Fruit fly (Drosophila melanogaster) whole organism, embryonic: ENCODE measurements around the gene CG5910.

ENCODE experiments used
- B-H1 ChIP-seq: fragments of 200-800 bp; sonication (Bioruptor generic); IDR thresholded peaks from 3 replicates; pipeline ENCODE4 v1.3.6; 2022; ENCODE audit warnings: missing biosample characterization, missing genetic modification characterization
- CG10267 ChIP-seq: fragments of 200-800 bp; sonication (Bioruptor generic); optimal IDR thresholded peaks from 2 replicates; lab custom pipeline; 2018; ENCODE audit warnings: missing biosample characterization, mild to moderate bottlenecking, missing genetic modification characterization, moderate library complexity
- CG11695 ChIP-seq: fragments of 200-800 bp; sonication (Bioruptor generic); IDR thresholded peaks from 3 replicates; pipeline ENCODE4 v1.3.6; 2022; ENCODE audit warnings: missing biosample characterization, missing genetic modification characterization
- CG12071 ChIP-seq: fragments of 200-800 bp; sonication (Bioruptor generic); optimal IDR thresholded peaks from 3 replicates; lab custom pipeline; 2018; ENCODE audit warnings: missing biosample characterization, mild to moderate bottlenecking, missing genetic modification characterization
- CG12219 ChIP-seq: fragments of 200-800 bp; sonication (Bioruptor generic); optimal IDR thresholded peaks from 3 replicates; lab custom pipeline; 2018; ENCODE audit warnings: missing biosample characterization, mild to moderate bottlenecking, missing genetic modification characterization
- CG12942 ChIP-seq: fragments of 200-800 bp; sonication (Bioruptor generic); optimal IDR thresholded peaks from 3 replicates; lab custom pipeline; 2016; ENCODE audit warnings: missing biosample characterization, missing genetic modification characterization
- CG13424 ChIP-seq: fragments of 200-800 bp; sonication (Bioruptor generic); optimal IDR thresholded peaks from 2 replicates; lab custom pipeline; 2019; ENCODE audit warnings: missing biosample characterization, mild to moderate bottlenecking, missing genetic modification characterization, moderate library complexity
- CG13624 ChIP-seq: fragments of 200-800 bp; sonication (Bioruptor generic); optimal IDR thresholded peaks from 2 replicates; lab custom pipeline; 2016; ENCODE audit warnings: missing biosample characterization, missing genetic modification characterization
- CG15269 ChIP-seq: fragments of 200-800 bp; sonication (Bioruptor generic); optimal IDR thresholded peaks from 2 replicates; lab custom pipeline; 2018; ENCODE audit warnings: missing biosample characterization, mild to moderate bottlenecking, missing genetic modification characterization, moderate library complexity
- CG1529 ChIP-seq: fragments of 200-800 bp; sonication (Bioruptor generic); optimal IDR thresholded peaks from 3 replicates; lab custom pipeline; 2018; ENCODE audit warnings: missing biosample characterization, missing genetic modification characterization
- CG16779 ChIP-seq: fragments of 200-800 bp; sonication (Bioruptor generic); IDR thresholded peaks from 2 replicates; pipeline ENCODE4 v1.3.6; 2022; ENCODE audit warnings: missing biosample characterization, missing genetic modification characterization
- CG16863 ChIP-seq: fragments of 200-800 bp; sonication (Bioruptor generic); optimal IDR thresholded peaks from 3 replicates; lab custom pipeline; 2016; ENCODE audit warnings: missing biosample characterization, missing genetic modification characterization
- CG17568 ChIP-seq: fragments of 200-800 bp; sonication (Bioruptor generic); optimal IDR thresholded peaks from 2 replicates; lab custom pipeline; 2018; ENCODE audit warnings: missing biosample characterization, mild to moderate bottlenecking, missing genetic modification characterization, moderate library complexity
- CG17912 ChIP-seq: fragments of 200-800 bp; sonication (Bioruptor generic); optimal IDR thresholded peaks from 2 replicates; lab custom pipeline; 2018; ENCODE audit warnings: missing biosample characterization, mild to moderate bottlenecking, missing genetic modification characterization
- CG1792 ChIP-seq: fragments of 200-800 bp; sonication (Bioruptor generic); optimal IDR thresholded peaks from 2 replicates; lab custom pipeline; 2016; ENCODE audit warnings: missing biosample characterization, missing genetic modification characterization
- CG18599 ChIP-seq: fragments of 200-800 bp; sonication (Bioruptor generic); optimal IDR thresholded peaks from 3 replicates; lab custom pipeline; 2017; ENCODE audit warnings: missing biosample characterization, missing genetic modification characterization, mild to moderate bottlenecking, moderate library complexity, missing genetic modification reagents
- CG18619 ChIP-seq: fragments of 200-800 bp; sonication (Bioruptor generic); optimal IDR thresholded peaks from 3 replicates; lab custom pipeline; 2017; ENCODE audit warnings: missing biosample characterization, mild to moderate bottlenecking, missing genetic modification characterization
- CG30431 ChIP-seq: fragments of 200-800 bp; sonication (Bioruptor generic); optimal IDR thresholded peaks from 2 replicates; lab custom pipeline; 2017; ENCODE audit warnings: missing biosample characterization, missing genetic modification characterization
- CG3838 ChIP-seq: fragments of 200-800 bp; sonication (Bioruptor generic); optimal IDR thresholded peaks from 3 replicates; lab custom pipeline; 2016; ENCODE audit warnings: missing biosample characterization, missing genetic modification characterization
- CG4360 ChIP-seq: fragments of 200-800 bp; sonication (Bioruptor generic); IDR thresholded peaks from 2 replicates; pipeline ENCODE4 v1.3.6; 2022; ENCODE audit warnings: missing biosample characterization, missing genetic modification characterization
- CG6765 ChIP-seq: fragments of 200-800 bp; sonication (Bioruptor generic); optimal IDR thresholded peaks from 3 replicates; lab custom pipeline; 2017; ENCODE audit warnings: missing biosample characterization, mild to moderate bottlenecking, missing genetic modification characterization
- CG6813 ChIP-seq: fragments of 200-800 bp; sonication (Bioruptor generic); optimal IDR thresholded peaks from 2 replicates; lab custom pipeline; 2017; ENCODE audit warnings: missing biosample characterization, missing genetic modification characterization, mild to moderate bottlenecking, moderate library complexity, missing genetic modification reagents
- CG9727 ChIP-seq: fragments of 200-800 bp; sonication (Bioruptor generic); optimal IDR thresholded peaks from 3 replicates; lab custom pipeline; 2017; ENCODE audit warnings: missing biosample characterization, mild to moderate bottlenecking, missing genetic modification characterization
- D19A ChIP-seq: fragments of 200-800 bp; optimal IDR thresholded peaks from 3 replicates; lab custom pipeline; 2019; ENCODE audit warnings: missing biosample characterization, mild to moderate bottlenecking, missing genetic modification characterization, moderate library complexity
- Ets65A ChIP-seq: fragments of 200-800 bp; sonication (Bioruptor generic); peaks from one replicate; lab custom pipeline; 2016; ENCODE audit warnings: missing biosample characterization, missing genetic modification characterization
- Ets97D ChIP-seq: fragments of 200-800 bp; sonication (Bioruptor generic); optimal IDR thresholded peaks from 3 replicates; lab custom pipeline; 2016; ENCODE audit warnings: missing biosample characterization, missing genetic modification characterization
- HHEX ChIP-seq: fragments of 200-800 bp; sonication (Bioruptor generic); optimal IDR thresholded peaks from 3 replicates; lab custom pipeline; 2017; ENCODE audit warnings: missing biosample characterization, mild to moderate bottlenecking, missing genetic modification characterization, missing genetic modification reagents
- Jarid2 ChIP-seq: fragments of 200-800 bp; sonication (Bioruptor generic); optimal IDR thresholded peaks from 3 replicates; lab custom pipeline; 2017; ENCODE audit warnings: mild to moderate bottlenecking, missing biosample characterization, missing genetic modification reagents, missing genetic modification characterization
- Myb ChIP-seq: fragments of 200-800 bp; sonication (Bioruptor generic); optimal IDR thresholded peaks from 2 replicates; lab custom pipeline; 2016; ENCODE audit warnings: missing biosample characterization, missing genetic modification characterization
- Pdp1 ChIP-seq, 2 experiments: fragments of 200-800 bp; sonication (Bioruptor generic); optimal IDR thresholded peaks; 3 replicates each; lab custom pipeline; 2016; ENCODE audit warnings: missing biosample characterization in 2 of 2, missing genetic modification characterization in 2 of 2, mild to moderate bottlenecking in 1 of 2, moderate library complexity in 1 of 2
- Tbp ChIP-seq: fragments of >200 bp; optimal IDR thresholded peaks from 2 replicates; lab custom pipeline; 2018; ENCODE audit warnings: missing biosample characterization, missing genetic modification characterization
- Trl ChIP-seq, 3 experiments: fragments of >200 bp in 2 of 3; fragments of 200-800 bp in 1 of 3; sonication (Bioruptor generic) in 1 of 3; optimal IDR thresholded peaks; 2 replicates in 1 of 3; 3 replicates in 2 of 3; lab custom pipeline; 2016 to 2017; ENCODE audit warnings: missing biosample characterization in 1 of 3, missing genetic modification characterization in 1 of 3
- Xrp1 ChIP-seq: fragments of 200-800 bp; sonication (Bioruptor generic); IDR thresholded peaks from 2 replicates; pipeline ENCODE4 v1.3.6; 2022; ENCODE audit warnings: missing biosample characterization, missing genetic modification characterization
- bigmax ChIP-seq: fragments of 200-800 bp; sonication (Bioruptor generic); optimal IDR thresholded peaks from 2 replicates; lab custom pipeline; 2018; ENCODE audit warnings: missing biosample characterization, mild to moderate bottlenecking, missing genetic modification characterization
- dan ChIP-seq: fragments of 200-800 bp; sonication (Bioruptor generic); IDR thresholded peaks from 2 replicates; pipeline ENCODE4 v1.3.6; 2022; ENCODE audit warnings: missing biosample characterization, missing genetic modification characterization
- dmrt99B ChIP-seq: fragments of 200-800 bp; sonication (Bioruptor generic); optimal IDR thresholded peaks from 2 replicates; lab custom pipeline; 2018; ENCODE audit warnings: missing biosample characterization, mild to moderate bottlenecking, missing genetic modification characterization, moderate library complexity
- fd3F ChIP-seq: fragments of 200-800 bp; sonication (Bioruptor generic); optimal IDR thresholded peaks from 2 replicates; lab custom pipeline; 2018; ENCODE audit warnings: missing biosample characterization, mild to moderate bottlenecking, missing genetic modification characterization, moderate library complexity
- gem ChIP-seq: fragments of 200-800 bp; sonication (Bioruptor generic); optimal IDR thresholded peaks from 2 replicates; lab custom pipeline; 2019; ENCODE audit warnings: missing biosample characterization, mild to moderate bottlenecking, missing genetic modification characterization, moderate library complexity
- gfzf ChIP-seq: fragments of 200-800 bp; sonication (Bioruptor generic); optimal IDR thresholded peaks from 2 replicates; lab custom pipeline; 2016; ENCODE audit warnings: missing biosample characterization, mild to moderate bottlenecking, missing genetic modification characterization, moderate library complexity
- grau ChIP-seq: fragments of 200-800 bp; optimal IDR thresholded peaks from 3 replicates; lab custom pipeline; 2019; ENCODE audit warnings: missing biosample characterization, mild to moderate bottlenecking, missing genetic modification characterization, moderate library complexity
- gsb-n ChIP-seq: fragments of 200-800 bp; sonication (Bioruptor generic); optimal IDR thresholded peaks from 3 replicates; lab custom pipeline; 2018; ENCODE audit warnings: missing biosample characterization, mild to moderate bottlenecking, missing genetic modification characterization
- klu ChIP-seq: fragments of 200-800 bp; sonication (Bioruptor generic); IDR thresholded peaks from 2 replicates; pipeline ENCODE4 v1.3.6; 2022; ENCODE audit warnings: missing biosample characterization, missing genetic modification characterization
- lab ChIP-seq: fragments of 200-800 bp; sonication (Bioruptor generic); optimal IDR thresholded peaks from 3 replicates; lab custom pipeline; 2017; ENCODE audit warnings: missing biosample characterization, missing genetic modification characterization, mild to moderate bottlenecking, moderate library complexity, missing genetic modification reagents
- otp ChIP-seq: fragments of 200-800 bp; sonication (Bioruptor generic); IDR thresholded peaks from 3 replicates; pipeline ENCODE4, ENCODE4 v1.3.6; 2022; ENCODE audit warnings: missing biosample characterization, missing genetic modification characterization
- peb ChIP-seq: fragments of 200-800 bp; sonication (Bioruptor generic); IDR thresholded peaks from 2 replicates; pipeline ENCODE4 v1.3.6; 2022; ENCODE audit warnings: missing biosample characterization, missing genetic modification characterization
- sima ChIP-seq: fragments of 200-800 bp; sonication (Bioruptor generic); optimal IDR thresholded peaks from 2 replicates; lab custom pipeline; 2016; ENCODE audit warnings: missing biosample characterization, missing genetic modification characterization
- stc ChIP-seq: fragments of 200-800 bp; sonication (Bioruptor generic); IDR thresholded peaks from 2 replicates; pipeline ENCODE4 v1.3.6; 2022; ENCODE audit warnings: missing biosample characterization, missing genetic modification characterization
- tap ChIP-seq: fragments of 200-800 bp; optimal IDR thresholded peaks from 3 replicates; lab custom pipeline; 2019; ENCODE audit warnings: missing biosample characterization, mild to moderate bottlenecking, missing genetic modification characterization, moderate library complexity
- unpg ChIP-seq: fragments of 200-800 bp; sonication (Bioruptor generic); optimal IDR thresholded peaks from 3 replicates; lab custom pipeline; 2018; ENCODE audit warnings: missing biosample characterization, mild to moderate bottlenecking, missing genetic modification characterization, moderate library complexity
- wek ChIP-seq: fragments of 200-800 bp; sonication (Bioruptor generic); optimal IDR thresholded peaks from 3 replicates; lab custom pipeline; 2018; ENCODE audit warnings: missing biosample characterization, mild to moderate bottlenecking, missing genetic modification characterization, moderate library complexity
- z ChIP-seq: fragments of 200-800 bp; sonication (Bioruptor generic); IDR thresholded peaks from 3 replicates; pipeline ENCODE4 v1.3.6; 2022; ENCODE audit warnings: missing biosample characterization, missing genetic modification characterization

The CG5910 gene

dm6 chr3L:20447957-20448356, 5.7 kb downstream of the CG5910 start:
- TF ChIP-seq Xrp1 (GFP tag; lab: Robert Waterston, UW) (peak; percentile 20; the same call in 1 of the 2 replicates), CG30431 (GFP tag; lab: Kevin White, UChicago) (no peak), CG16863 (GFP tag; lab: Kevin White, UChicago) (no peak), CG18599 (peak; percentile 52), Tbp (GFP tag; lab: Kevin White, UChicago) (no peak), CG4360 (GFP tag; lab: Robert Waterston, UW) (no peak), bigmax (no peak), CG11695 (0 out of 3 replicates have a peak, but pooled peaks have one; percentile 30), dan (GFP tag; lab: Robert Waterston, UW) (no peak), z (GFP tag; lab: Robert Waterston, UW) (no peak), sima (GFP tag; lab: Kevin White, UChicago) (no peak), stc (no peak), CG12942 (GFP tag; lab: Kevin White, UChicago) (no peak), gfzf (GFP tag; lab: Kevin White, UChicago) (no peak), CG10267 (no peak), Ets97D (GFP tag; lab: Kevin White, UChicago) (no peak), CG6765 (peak; percentile 69), gsb-n (tag; lab: Kevin White, UChicago) (no peak), CG17912 (GFP tag; lab: Kevin White, UChicago) (peak; percentile 21), HHEX (GFP tag; lab: Kevin White, UChicago) (peak; percentile 52), Jarid2 (peak; percentile 0), CG6813 (peak; percentile 83), Trl (optimal IDR thresholded peaks at IDR 0.05; lab: Kevin White, UChicago) (no peak), Trl (GFP tag; optimal IDR thresholded peaks at IDR 0.05; lab: Kevin White, UChicago) (no peak), Ets65A (GFP tag; lab: Kevin White, UChicago) (no peak), peb (GFP tag; lab: Robert Waterston, UW) (no peak), D19A (tag; lab: Kevin White, UChicago) (no peak), fd3F (GFP tag; lab: Kevin White, UChicago) (peak; percentile 61), CG3838 (no peak), CG16779 (GFP tag; lab: Robert Waterston, UW) (no peak), CG15269 (tag; lab: Kevin White, UChicago) (peak; percentile 24), CG1529 (GFP tag; lab: Kevin White, UChicago) (no peak), CG13424 (peak; percentile 27), gem (tag; lab: Kevin White, UChicago) (peak; percentile 27), Myb (GFP tag; lab: Kevin White, UChicago) (no peak), CG17568 (GFP tag; lab: Kevin White, UChicago) (peak; percentile 68), CG13624 (GFP tag; lab: Kevin White, UChicago) (no peak), Pdp1 (GFP tag; optimal IDR thresholded peaks at IDR 0.05; lab: Kevin White, UChicago) (no peak), unpg (GFP tag; lab: Kevin White, UChicago) (peak; percentile 54), otp (GFP tag; lab: Robert Waterston, UW) (0 out of 3 replicates have a peak, but pooled peaks have one; percentile 8), grau (peak; percentile 1), CG1792 (GFP tag; lab: Kevin White, UChicago) (no peak), wek (peak; percentile 51), B-H1 (GFP tag; lab: Robert Waterston, UW) (no peak), tap (tag; lab: Kevin White, UChicago) (peak; percentile 42), CG9727 (GFP tag; lab: Kevin White, UChicago) (no peak), CG12219 (peak; percentile 29), CG18619 (peak; percentile 19), lab (GFP tag; lab: Kevin White, UChicago) (peak; percentile 84), klu (GFP tag; lab: Robert Waterston, UW) (no peak), CG12071 (peak; percentile 67), dmrt99B (no peak)
